Worm (Caenorhabditis elegans) whole organism, L4 larva: ENCODE data around the gene pafo-1.

Experiments used
- fkh-10 ChIP-seq: fragments of 150-350 bp; optimal IDR thresholded peaks from 2 replicates; lab custom pipeline; 2014; ENCODE audit warnings: missing biosample characterization, missing genetic modification reagents, missing genetic modification characterization
- lsy-2 ChIP-seq, 2 experiments: fragments of 150-350 bp in 1 of 2; sonication (generic microtip) in 1 of 2; optimal IDR thresholded peaks; 2 replicates each; lab custom pipeline; 2014 to 2017; ENCODE audit warnings: missing biosample characterization in 2 of 2, missing genetic modification characterization in 2 of 2
- mdl-1 ChIP-seq, 2 experiments: fragments of 150-350 bp in 1 of 2; sonication (generic microtip) in 1 of 2; optimal IDR thresholded peaks; 2 replicates each; lab custom pipeline; 2014 to 2017; ENCODE audit warnings: missing biosample characterization in 2 of 2, missing genetic modification characterization in 2 of 2
- mdt-29 ChIP-seq: fragments of 200-800 bp; sonication (Bioruptor generic); IDR thresholded peaks from 2 replicates; pipeline ENCODE4 v1.3.6; 2022; ENCODE audit warnings: missing genetic modification reagents, missing genetic modification characterization, missing compliant biosample characterization
- nhr-237 ChIP-seq: sonication (generic microtip); optimal IDR thresholded peaks from 2 replicates; lab custom pipeline; 2017; ENCODE audit warnings: missing biosample characterization, missing genetic modification characterization
- tag-97 ChIP-seq: fragments of 200-800 bp; sonication (Bioruptor generic); IDR thresholded peaks from 2 replicates; pipeline ENCODE4 v1.3.6; 2022; ENCODE audit warnings: missing genetic modification characterization, missing compliant biosample characterization
- ztf-11 ChIP-seq: fragments of 150-350 bp; optimal IDR thresholded peaks from 2 replicates; lab custom pipeline; 2014; ENCODE audit warnings: missing biosample characterization, missing genetic modification characterization

DNA sequence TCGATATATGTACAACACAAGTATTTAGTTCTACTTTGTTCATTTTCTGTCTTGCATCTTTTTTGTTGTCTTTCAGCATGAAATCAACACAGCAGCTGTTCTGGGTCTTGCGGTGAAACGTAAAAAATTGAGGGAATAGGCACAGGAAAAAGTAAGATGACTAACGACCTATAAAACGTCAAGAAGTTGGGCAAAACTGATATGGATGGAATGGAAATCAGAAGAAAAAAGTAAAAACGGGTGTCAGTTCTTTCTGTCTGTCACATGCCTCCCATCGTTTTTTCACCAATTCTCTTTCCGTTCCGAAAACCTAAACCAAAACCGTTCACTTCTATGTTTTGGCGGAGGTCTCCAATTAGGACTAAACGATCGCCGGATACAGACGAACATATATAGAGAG is 20.5 kb upstream of the pafo-1 start:
- TF ChIP-seq tag-97 (no peak), nhr-237 (tag; lab: Kevin White, UChicago) (no peak), fkh-10 (GFP tag; lab: Kevin White, UChicago) (no peak), lsy-2 (tag; optimal IDR thresholded peaks at IDR 0.05; lab: Kevin White, UChicago) (no peak), mdl-1 (tag; optimal IDR thresholded peaks at IDR 0.05; lab: Kevin White, UChicago) (no peak), mdt-29 (GFP tag; lab: Robert Waterston, UW) (no peak), ztf-11 (tag; lab: Kevin White, UChicago) (no peak)
